Worm (Caenorhabditis elegans) whole organism, L1 larva: ENCODE data around the gene C28F5.1.

Source experiments
- aha-1 ChIP-seq: fragments of 150-350 bp; optimal IDR thresholded peaks from 2 replicates; lab custom pipeline; 2014; ENCODE audit warnings: missing biosample characterization, missing genetic modification characterization
- aly-2 ChIP-seq: fragments of 150-350 bp; optimal IDR thresholded peaks from 2 replicates; lab custom pipeline; 2014; ENCODE audit warnings: missing biosample characterization, missing genetic modification characterization
- blmp-1 ChIP-seq: fragments of 150-350 bp; optimal IDR thresholded peaks from 2 replicates; lab custom pipeline; 2014; ENCODE audit warnings: missing biosample characterization, missing genetic modification characterization
- ceh-8 ChIP-seq: fragments of 200-800 bp; sonication (Bioruptor generic); optimal IDR thresholded peaks from 2 replicates; lab custom pipeline; 2018; ENCODE audit warnings: mild to moderate bottlenecking, missing genetic modification characterization, moderate library complexity, missing compliant biosample characterization
- ceh-82 ChIP-seq, 3 experiments: fragments of 150-350 bp in 1 of 3; sonication (generic microtip) in 2 of 3; optimal IDR thresholded peaks; 2 replicates each; lab custom pipeline; 2014 to 2017; ENCODE audit warnings: missing biosample characterization in 3 of 3, missing genetic modification characterization in 3 of 3
- ces-1 ChIP-seq: fragments of 150-350 bp; optimal IDR thresholded peaks from 2 replicates; lab custom pipeline; 2014; ENCODE audit warnings: missing biosample characterization, missing genetic modification reagents, missing genetic modification characterization
- dpl-1 ChIP-seq, 3 experiments: fragments of 150-350 bp in 2 of 3; sonication (generic microtip) in 1 of 3; optimal IDR thresholded peaks; 2 replicates each; lab custom pipeline; 2014 to 2017; ENCODE audit warnings: missing biosample characterization in 3 of 3, missing genetic modification characterization in 3 of 3, missing genetic modification reagents in 3 of 3
- dsc-1 ChIP-seq: sonication (generic microtip); optimal IDR thresholded peaks from 2 replicates; lab custom pipeline; 2016; ENCODE audit warnings: mild to moderate bottlenecking, missing genetic modification characterization, missing compliant biosample characterization
- efl-1 ChIP-seq, 4 experiments: fragments of 150-350 bp; optimal IDR thresholded peaks in 3 of 4; peaks in 1 of 4; 1 replicate in 1 of 4; 2 replicates in 3 of 4; lab custom pipeline; 2014; ENCODE audit warnings: missing biosample characterization in 2 of 4, missing genetic modification characterization in 2 of 4, missing genetic modification reagents in 2 of 4
- efl-3 ChIP-seq: fragments of 200-800 bp; sonication (Bioruptor generic); optimal IDR thresholded peaks from 2 replicates; lab custom pipeline; 2018; ENCODE audit warnings: mild to moderate bottlenecking, missing genetic modification characterization, missing compliant biosample characterization
- elt-2 ChIP-seq: sonication (generic microtip); optimal IDR thresholded peaks from 2 replicates; lab custom pipeline; 2016; ENCODE audit warnings: missing genetic modification characterization, mild to moderate bottlenecking, inconsistent platforms, missing compliant biosample characterization, missing genetic modification reagents
- ets-5 ChIP-seq: fragments of 200-800 bp; sonication (Bioruptor generic); IDR thresholded peaks from 2 replicates; pipeline ENCODE4 v1.3.6; 2022; ENCODE audit warnings: missing genetic modification characterization, missing compliant biosample characterization
- fkh-10 ChIP-seq: sonication (generic microtip); optimal IDR thresholded peaks from 2 replicates; lab custom pipeline; 2017; ENCODE audit warnings: missing biosample characterization, missing genetic modification reagents, missing genetic modification characterization
- fkh-4 ChIP-seq: sonication (generic microtip); optimal IDR thresholded peaks from 2 replicates; lab custom pipeline; 2016; ENCODE audit warnings: missing compliant biosample characterization, missing genetic modification characterization, borderline replicate concordance
- hlh-17 ChIP-seq: fragments of 200-800 bp; sonication (Bioruptor generic); optimal IDR thresholded peaks from 2 replicates; lab custom pipeline; 2018; ENCODE audit warnings: missing genetic modification characterization, mild to moderate bottlenecking, missing compliant biosample characterization, moderate library complexity, borderline replicate concordance
- hlh-4 ChIP-seq: sonication (generic microtip); optimal IDR thresholded peaks from 2 replicates; lab custom pipeline; 2016; ENCODE audit warnings: mild to moderate bottlenecking, missing genetic modification characterization, missing compliant biosample characterization
- irx-1 ChIP-seq: sonication (generic microtip); optimal IDR thresholded peaks from 2 replicates; lab custom pipeline; 2016; ENCODE audit warnings: missing genetic modification characterization, missing compliant biosample characterization
- isw-1 ChIP-seq: fragments of 200-800 bp; sonication (Bioruptor generic); IDR thresholded peaks from 2 replicates; pipeline ENCODE4 v1.3.6; 2022; ENCODE audit warnings: missing genetic modification characterization, missing compliant biosample characterization
- lin-35 ChIP-seq, 2 experiments: fragments of 150-350 bp; optimal IDR thresholded peaks; 2 replicates each; lab custom pipeline; 2014; ENCODE audit warnings: missing biosample characterization in 2 of 2, missing genetic modification characterization in 2 of 2, missing genetic modification reagents in 2 of 2
- lir-3 ChIP-seq: sonication (generic microtip); optimal IDR thresholded peaks from 2 replicates; lab custom pipeline; 2016; ENCODE audit warnings: mild to moderate bottlenecking, missing genetic modification characterization, moderate library complexity, missing compliant biosample characterization; ENCODE audit not compliant: poor library complexity
- mep-1 ChIP-seq: fragments of 150-350 bp; optimal IDR thresholded peaks from 2 replicates; lab custom pipeline; 2014; ENCODE audit warnings: missing biosample characterization, missing genetic modification characterization
- nhr-11 ChIP-seq: fragments of 150-350 bp; optimal IDR thresholded peaks from 2 replicates; lab custom pipeline; 2014; ENCODE audit warnings: missing biosample characterization, missing genetic modification characterization
- nhr-12 ChIP-seq: sonication (generic microtip); optimal IDR thresholded peaks from 2 replicates; lab custom pipeline; 2017; ENCODE audit warnings: missing biosample characterization, missing genetic modification characterization
- nhr-237 ChIP-seq: fragments of 150-350 bp; optimal IDR thresholded peaks from 2 replicates; lab custom pipeline; 2014; ENCODE audit warnings: missing biosample characterization, missing genetic modification characterization
- nhr-47 ChIP-seq: sonication (generic microtip); optimal IDR thresholded peaks from 2 replicates; lab custom pipeline; 2016; ENCODE audit warnings: mild to moderate bottlenecking, missing genetic modification characterization, moderate library complexity, missing compliant biosample characterization
- nhr-71 ChIP-seq: sonication (generic microtip); optimal IDR thresholded peaks from 2 replicates; lab custom pipeline; 2016; ENCODE audit warnings: mild to moderate bottlenecking, missing genetic modification characterization, moderate library complexity, missing compliant biosample characterization
- nhr-76 ChIP-seq: sonication (generic microtip); optimal IDR thresholded peaks from 2 replicates; lab custom pipeline; 2017; ENCODE audit warnings: missing biosample characterization, missing genetic modification characterization
- nhr-85 ChIP-seq: sonication (generic microtip); peaks from one replicate; lab custom pipeline; 2016; ENCODE audit warnings: missing genetic modification characterization, inconsistent platforms, missing compliant biosample characterization
- nhr-90 ChIP-seq: sonication (generic microtip); optimal IDR thresholded peaks from 2 replicates; lab custom pipeline; 2016; ENCODE audit warnings: mild to moderate bottlenecking, missing genetic modification characterization, missing compliant biosample characterization; ENCODE audit not compliant: poor library complexity
- snu-23 ChIP-seq: sonication (generic microtip); optimal IDR thresholded peaks from 2 replicates; lab custom pipeline; 2016; ENCODE audit warnings: missing genetic modification characterization, missing compliant biosample characterization
- sox-4 ChIP-seq: sonication (generic microtip); optimal IDR thresholded peaks from 2 replicates; lab custom pipeline; 2016; ENCODE audit warnings: missing genetic modification characterization, missing compliant biosample characterization
- sup-37 ChIP-seq: fragments of 200-800 bp; sonication (Bioruptor generic); optimal IDR thresholded peaks from 2 replicates; lab custom pipeline; 2018; ENCODE audit warnings: mild to moderate bottlenecking, missing genetic modification characterization, missing compliant biosample characterization
- swsn-7 ChIP-seq: sonication (generic microtip); optimal IDR thresholded peaks from 2 replicates; lab custom pipeline; 2016; ENCODE audit warnings: missing genetic modification characterization, missing compliant biosample characterization
- tlp-1 ChIP-seq: fragments of 150-350 bp; optimal IDR thresholded peaks from 2 replicates; lab custom pipeline; 2014; ENCODE audit warnings: missing biosample characterization, missing genetic modification characterization
- xbp-1 ChIP-seq: sonication (generic microtip); optimal IDR thresholded peaks from 2 replicates; lab custom pipeline; 2016; ENCODE audit warnings: missing genetic modification characterization, missing compliant biosample characterization
- ztf-4 ChIP-seq: fragments of 150-350 bp; optimal IDR thresholded peaks from 2 replicates; lab custom pipeline; 2014; ENCODE audit warnings: missing biosample characterization, missing genetic modification characterization

Gene C28F5.1

ce11 chrII:7519221-7519620, 14.1 kb downstream of the C28F5.1 start, which contains the start of gene glb-9:
Gene glb-9 (minus strand): TSS chrII:7519321.
- no peak for TF ChIP-seq nhr-90
- no peak for TF ChIP-seq nhr-237 (tag; lab: Kevin White, UChicago)
- no peak for TF ChIP-seq ets-5
- TF ChIP-seq aha-1: no peak
- TF ChIP-seq hlh-17 (GFP tag; lab: Kevin White, UChicago): no peak
- no peak for TF ChIP-seq efl-3 (GFP tag; lab: Kevin White, UChicago)
- TF ChIP-seq mep-1: no peak
- no peak for TF ChIP-seq blmp-1 (tag; lab: Kevin White, UChicago)
- no peak for TF ChIP-seq nhr-71 (tag; lab: Kevin White, UChicago)
- TF ChIP-seq hlh-4 (tag; lab: Kevin White, UChicago): no peak
- TF ChIP-seq efl-1 (optimal IDR thresholded peaks at IDR 0.05; lab: Kevin White, UChicago): no peak
- no peak for TF ChIP-seq efl-1 (GFP tag; optimal IDR thresholded peaks at IDR 0.05 in 1 of 2; lab: Kevin White, UChicago)

DNA sequence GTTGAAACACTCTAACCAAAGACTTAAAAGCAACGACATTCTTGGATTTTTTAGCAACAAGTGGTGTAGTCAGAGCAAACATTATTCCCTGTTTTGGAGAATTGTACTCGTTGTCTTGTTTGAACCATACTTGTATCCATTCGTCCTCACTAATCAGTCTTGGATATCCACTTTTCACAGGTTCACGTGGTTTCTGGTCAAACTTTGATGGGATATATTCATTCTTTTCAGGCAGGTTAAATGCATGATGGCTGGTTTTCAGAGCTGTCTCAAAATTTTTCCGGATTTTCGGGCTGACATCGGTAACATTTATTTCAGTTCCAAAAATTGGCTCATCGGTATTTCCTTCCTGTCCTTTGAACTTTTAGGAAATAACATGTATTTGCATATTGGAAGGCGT, 16.3 kb downstream of the C28F5.1 start:
- TF ChIP-seq irx-1 (tag; lab: Kevin White, UChicago): no peak
- no peak for TF ChIP-seq ceh-8
- no peak for TF ChIP-seq lir-3 (tag; lab: Kevin White, UChicago)
- no peak for TF ChIP-seq efl-1 (optimal IDR thresholded peaks at IDR 0.05; lab: Kevin White, UChicago)
- TF ChIP-seq efl-1 (GFP tag; optimal IDR thresholded peaks at IDR 0.05 in 1 of 2; lab: Kevin White, UChicago): peak in 1 of 2 experiments; percentile 62
- no peak for TF ChIP-seq isw-1 (GFP tag; lab: Robert Waterston, UW)

ce11 chrII:7523281-7523680, 18.2 kb downstream of the C28F5.1 start, which contains the start of gene ZK1290.15:
Gene ZK1290.15 (plus strand): TSS chrII:7523581.
- no peak for TF ChIP-seq nhr-11 (tag; lab: Kevin White, UChicago)
- TF ChIP-seq nhr-90: no peak
- no peak for TF ChIP-seq ces-1 (GFP tag; lab: Kevin White, UChicago)
- no peak for TF ChIP-seq sox-4 (tag; lab: Kevin White, UChicago)
- TF ChIP-seq nhr-85: no peak
- no peak for TF ChIP-seq swsn-7 (tag; lab: Kevin White, UChicago)
- TF ChIP-seq nhr-76 (tag; lab: Kevin White, UChicago): no peak
- TF ChIP-seq elt-2: no peak
- no peak for TF ChIP-seq aly-2
- no peak for TF ChIP-seq lin-35 (GFP tag; optimal IDR thresholded peaks at IDR 0.05; lab: Kevin White, UChicago)
- no peak for TF ChIP-seq fkh-10

DNA sequence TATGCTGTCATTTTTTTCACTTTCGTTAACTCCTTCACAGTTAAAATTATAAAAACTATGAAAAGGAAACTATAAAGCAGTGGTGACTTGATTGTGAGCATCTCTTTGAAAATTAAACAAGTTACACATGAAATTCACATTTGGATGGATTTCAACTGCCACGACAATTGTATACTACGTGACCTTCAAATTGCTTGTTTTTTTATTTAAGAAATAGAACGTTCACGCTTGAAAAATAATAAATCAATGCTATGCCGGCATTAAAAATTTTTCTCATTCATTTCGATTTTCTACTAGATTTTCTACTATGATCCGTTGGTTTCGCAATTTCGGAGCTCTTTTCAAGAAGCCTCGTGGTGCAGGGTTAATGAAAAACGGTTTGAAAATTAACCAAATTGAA, 20.4 kb downstream of the C28F5.1 start, which contains the start of the genes ZK1290.7 and rnh-1.1:
TSS of gene ZK1290.7 (minus strand) at position 101 of the 400 bp plus-strand sequence.
TSS of gene rnh-1.1 (plus strand) at position 281 of the 400 bp plus-strand sequence.
- TF ChIP-seq dsc-1 (tag; lab: Kevin White, UChicago) (no peak), dpl-1 (GFP tag; optimal IDR thresholded peaks at IDR 0.05; lab: Kevin White, UChicago) (no peak), sup-37 (GFP tag; lab: Kevin White, UChicago) (no peak), nhr-47 (tag; lab: Kevin White, UChicago) (no peak), aha-1 (no peak), ceh-82 (tag; optimal IDR thresholded peaks at IDR 0.05; lab: Kevin White, UChicago) (no peak), nhr-85 (no peak), tlp-1 (no peak), snu-23 (GFP tag; lab: Kevin White, UChicago) (no peak), nhr-12 (tag; lab: Kevin White, UChicago) (no peak), xbp-1 (tag; lab: Kevin White, UChicago) (no peak), hlh-17 (GFP tag; lab: Kevin White, UChicago) (no peak), ztf-4 (tag; lab: Kevin White, UChicago) (no peak), fkh-4 (tag; lab: Kevin White, UChicago) (no peak)
